In genomic region chrIII:6418254-6418653, ce11 we compare ENCODE assay signal across 4 worm cellular contexts.
A peak's percentile ranks its signal among the peaks of the same experiment; 100 is the strongest.
TF ChIP-seq lines count a peak whose summit lies in the region.

No protein-coding gene starts in this region.

TF ChIP-seq in whole organism, L1 larva, 84 proteins besides CTCF, POLR2A, EP300 and RAD21:
- TF ChIP-seq nhr-85 (tag; lab: Kevin White, UChicago) (peak; percentile 75), swsn-7 (tag; optimal IDR thresholded peaks at IDR 0.05; lab: Kevin White, UChicago) (no peak)

TF ChIP-seq in whole organism, L3 larva, 47 proteins besides CTCF, POLR2A, EP300 and RAD21:
- TF ChIP-seq nhr-25 (tag; optimal IDR thresholded peaks at IDR 0.05; lab: Kevin White, UChicago), result peak; percentile 61
- no peak for TF ChIP-seq jun-1 (tag; optimal IDR thresholded peaks at IDR 0.05; lab: Kevin White, UChicago)
- TF ChIP-seq ama-1 (optimal IDR thresholded peaks at IDR 0.05; lab: Kevin White, UChicago), result peak; percentile 59
- no peak for TF ChIP-seq skn-1 (tag; optimal IDR thresholded peaks at IDR 0.05; lab: Kevin White, UChicago)

TF ChIP-seq in whole organism, L4 larva, 104 proteins besides CTCF, POLR2A, EP300 and RAD21:
- TF ChIP-seq duxl-1 (tag; optimal IDR thresholded peaks at IDR 0.05; lab: Kevin White, UChicago; ENCODE audit: poor library complexity) (no peak), aha-1 (tag; lab: Kevin White, UChicago) (peak; percentile 40), mxl-3 (GFP tag; optimal IDR thresholded peaks at IDR 0.05; lab: Kevin White, UChicago) (peak; percentile 6)
TF ChIP-seq in whole organism, L4 larva: peak in this region for 2.

TF ChIP-seq in whole organism, young adult, 124 proteins besides CTCF, POLR2A, EP300 and RAD21:
- TF ChIP-seq madf-3 (GFP tag; IDR thresholded peaks at IDR 0.05; lab: Robert Waterston, UW) (0 out of 2 replicates have a peak, but pooled peaks have one; percentile 18), ztf-26 (tag; optimal IDR thresholded peaks at IDR 0.05; lab: Kevin White, UChicago) (peak; percentile 41), hsf-1 (GFP tag; IDR thresholded peaks at IDR 0.05; lab: Robert Waterston, UW) (0 out of 2 replicates have a peak, but pooled peaks have one; percentile 35), nfyb-1 (GFP tag; IDR thresholded peaks at IDR 0.05; lab: Robert Waterston, UW) (0 out of 2 replicates have a peak, but pooled peaks have one; percentile 6), dpl-1 (GFP tag; optimal IDR thresholded peaks at IDR 0.05; lab: Kevin White, UChicago) (no peak), mes-4 (tag; optimal IDR thresholded peaks at IDR 0.05; lab: Kevin White, UChicago) (no peak)
